Worm (Caenorhabditis elegans) whole organism, L1 larva: ENCODE data around the gene egl-23.

Source experiments
- ama-1 ChIP-seq: fragments of 150-350 bp; optimal IDR thresholded peaks from 2 replicates; lab custom pipeline; 2014
- lin-14 ChIP-seq: fragments of 200-800 bp; sonication (Bioruptor generic); optimal IDR thresholded peaks from 2 replicates; lab custom pipeline; 2018; ENCODE audit warnings: mild to moderate bottlenecking, missing genetic modification characterization, moderate library complexity, missing compliant biosample characterization
- lin-39 ChIP-seq: fragments of 150-350 bp; optimal IDR thresholded peaks from 2 replicates; lab custom pipeline; 2014; ENCODE audit warnings: missing biosample characterization, missing genetic modification reagents, missing genetic modification characterization
- lir-3 ChIP-seq: sonication (generic microtip); optimal IDR thresholded peaks from 2 replicates; lab custom pipeline; 2016; ENCODE audit warnings: mild to moderate bottlenecking, missing genetic modification characterization, moderate library complexity, missing compliant biosample characterization; ENCODE audit not compliant: poor library complexity
- lsy-2 ChIP-seq, 2 experiments: fragments of 150-350 bp; optimal IDR thresholded peaks; 2 replicates each; lab custom pipeline; 2014; ENCODE audit warnings: missing biosample characterization in 2 of 2, missing genetic modification characterization in 2 of 2
- nhr-19 ChIP-seq: fragments of 200-800 bp; sonication (Bioruptor generic); conservative IDR thresholded peaks from 2 replicates; pipeline ENCODE4 v1.3.6; 2022; ENCODE audit warnings: missing genetic modification characterization, missing compliant biosample characterization
- nhr-237 ChIP-seq: fragments of 150-350 bp; optimal IDR thresholded peaks from 2 replicates; lab custom pipeline; 2014; ENCODE audit warnings: missing biosample characterization, missing genetic modification characterization
- zag-1 ChIP-seq: fragments of 150-350 bp; optimal IDR thresholded peaks from 2 replicates; lab custom pipeline; 2014; ENCODE audit warnings: missing biosample characterization, missing genetic modification characterization

DNA sequence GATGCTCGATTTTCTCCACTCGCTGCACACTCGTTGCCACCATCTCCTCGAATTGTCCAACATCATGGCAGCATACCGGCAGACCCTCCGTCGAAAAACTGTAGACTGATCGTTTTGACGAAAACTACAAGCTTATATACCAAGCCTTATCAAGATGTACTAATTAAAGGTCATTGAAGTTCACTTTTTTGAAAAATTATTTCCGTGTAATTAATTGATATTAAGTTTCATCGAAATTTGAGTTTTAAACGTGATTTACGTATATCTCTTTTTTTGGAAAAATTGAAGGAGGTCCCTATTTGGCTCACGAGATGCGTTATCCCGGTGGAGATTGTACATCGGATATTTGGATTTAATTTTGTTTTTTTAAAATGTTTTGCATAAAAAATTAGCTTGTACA, 71.7 kb downstream of the egl-23 start, which contains the start of gene Y37A1B.4:
- TF ChIP-seq lin-14 (GFP tag; lab: Kevin White, UChicago), result no peak
- TF ChIP-seq lsy-2 (tag; optimal IDR thresholded peaks at IDR 0.05; lab: Kevin White, UChicago), result no peak
- TF ChIP-seq ama-1 (lab: Kevin White, UChicago), result no peak
- no peak for TF ChIP-seq nhr-19 (GFP tag; lab: Robert Waterston, UW)
- TF ChIP-seq lin-39 (tag; lab: Kevin White, UChicago), result no peak
- no peak for TF ChIP-seq zag-1 (tag; lab: Kevin White, UChicago)
- TF ChIP-seq nhr-237 (tag; lab: Kevin White, UChicago), result no peak
- TF ChIP-seq lir-3 (tag; lab: Kevin White, UChicago), result no peak
